Worm (Caenorhabditis elegans) whole organism, L4/young adult: ENCODE data around the gene myo-3.

Experiments used
- dao-5 ChIP-seq: sonication (generic microtip); optimal IDR thresholded peaks from 2 replicates; lab custom pipeline; 2016; ENCODE audit warnings: missing genotype, missing genetic modification characterization, moderate library complexity, missing compliant biosample characterization
- him-1 ChIP-seq: sonication (generic microtip); optimal IDR thresholded peaks from 2 replicates; lab custom pipeline; 2016; ENCODE audit warnings: missing genotype, missing genetic modification reagents, missing genetic modification characterization, missing compliant biosample characterization

ce11 chrV:12255343-12255742 lies 21.2 kb upstream of the myo-3 start, which contains the start of gene T04H1.12:
- TF ChIP-seq him-1 (tag; lab: Kevin White, UChicago) (no peak), dao-5 (no peak)
